Worm (Caenorhabditis elegans): ENCODE measurements around the gene srh-128.

The srh-128 gene

DNA sequence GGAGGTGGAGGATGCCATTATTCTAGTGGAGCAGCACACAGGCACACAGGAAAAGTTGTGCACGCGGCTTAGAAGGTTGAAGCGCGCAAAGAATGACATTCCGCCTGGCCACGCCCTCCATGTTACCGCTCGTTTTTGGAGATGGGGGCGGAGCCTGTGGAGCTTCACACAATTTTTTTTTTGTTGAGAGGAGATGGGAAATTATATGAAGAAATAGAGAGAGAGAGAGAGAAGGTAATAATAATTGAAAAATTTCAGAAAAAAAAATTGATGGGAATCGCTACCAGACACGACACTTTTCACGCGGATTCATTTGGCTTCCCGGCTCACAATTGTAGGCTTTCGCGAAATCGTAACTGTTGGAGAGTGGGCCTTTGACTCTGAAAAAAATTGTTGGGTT is 12.2 kb upstream of the srh-128 start, which contains the start of gene T05A8.3:
T05A8.3 (minus strand) TSS at position 101 of the 400 bp plus-strand sequence.
- TF ChIP-seq unc-39 (tag; optimal IDR thresholded peaks at IDR 0.05) (no peak), crh-2 (tag; optimal IDR thresholded peaks at IDR 0.05) (no peak), Y55F3AM.14 (GFP tag; optimal IDR thresholded peaks at IDR 0.05) (no peak), aly-2 (tag; optimal IDR thresholded peaks at IDR 0.05) (no peak), sma-3 (GFP tag; optimal IDR thresholded peaks at IDR 0.05) (no peak), peb-1 (tag; optimal IDR thresholded peaks at IDR 0.05) (no peak), mab-5 (tag; optimal IDR thresholded peaks at IDR 0.05) (no peak), egl-27 (tag; optimal IDR thresholded peaks at IDR 0.05) (no peak), F13H6.1 (tag; optimal IDR thresholded peaks at IDR 0.05) (no peak), unc-62 (GFP tag; optimal IDR thresholded peaks at IDR 0.05) (no peak), ceh-16 (tag; optimal IDR thresholded peaks at IDR 0.05) (no peak), dmd-4 (tag; optimal IDR thresholded peaks at IDR 0.05) (no peak), alr-1 (tag; optimal IDR thresholded peaks at IDR 0.05) (no peak), lsy-2 (tag; optimal IDR thresholded peaks at IDR 0.05) (no peak), ztf-1 (GFP tag; conservative IDR thresholded peaks at IDR 0.05) (no peak), nhr-11 (tag; optimal IDR thresholded peaks at IDR 0.05) (no peak), nhr-25 (tag; optimal IDR thresholded peaks at IDR 0.05) (no peak), zag-1 (tag; optimal IDR thresholded peaks at IDR 0.05) (no peak), nhr-6 (tag; optimal IDR thresholded peaks at IDR 0.05) (no peak), ceh-82 (tag; optimal IDR thresholded peaks at IDR 0.05) (no peak)

DNA sequence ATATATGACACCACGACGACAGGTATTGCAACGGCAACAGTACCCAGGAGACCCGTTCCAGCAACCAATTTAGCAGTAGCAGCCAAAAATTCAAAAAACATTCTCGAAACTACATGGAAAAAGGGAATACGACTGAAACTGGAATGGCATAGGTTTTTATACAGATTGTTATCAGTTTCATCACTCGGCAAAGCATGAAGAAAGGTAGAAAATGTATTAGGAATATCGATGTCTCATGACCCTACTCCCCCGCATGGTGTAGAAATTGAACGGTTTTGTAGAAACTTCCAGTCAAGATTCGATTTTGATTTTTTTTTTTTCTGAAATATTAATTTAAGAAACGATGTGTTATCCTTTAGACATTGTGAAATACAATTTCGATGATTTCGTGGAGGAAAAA is 5.8 kb upstream of the srh-128 start, which contains the start of gene T05A8.2:
T05A8.2 (minus strand) TSS at position 101 of the 400 bp plus-strand sequence.
- TF ChIP-seq ztf-1 (GFP tag; conservative IDR thresholded peaks at IDR 0.05) (no peak), ZK546.5 (tag; optimal IDR thresholded peaks at IDR 0.05) (no peak), crh-2 (tag; optimal IDR thresholded peaks at IDR 0.05) (no peak), zag-1 (tag; optimal IDR thresholded peaks at IDR 0.05) (no peak), nhr-129 (tag; optimal IDR thresholded peaks at IDR 0.05) (no peak), skn-1 (tag; optimal IDR thresholded peaks at IDR 0.05) (no peak), ztf-11 (tag; optimal IDR thresholded peaks at IDR 0.05) (no peak), nhr-23 (tag; optimal IDR thresholded peaks at IDR 0.05) (no peak), mdl-1 (tag; optimal IDR thresholded peaks at IDR 0.05) (no peak), fos-1 (tag; optimal IDR thresholded peaks at IDR 0.05) (no peak), ztf-4 (tag; optimal IDR thresholded peaks at IDR 0.05) (no peak), F13H6.1 (tag; optimal IDR thresholded peaks at IDR 0.05) (no peak), unc-62 (GFP tag; optimal IDR thresholded peaks at IDR 0.05) (no peak), elt-3 (tag; optimal IDR thresholded peaks at IDR 0.05) (no peak), lsy-2 (tag; optimal IDR thresholded peaks at IDR 0.05) (no peak)

DNA sequence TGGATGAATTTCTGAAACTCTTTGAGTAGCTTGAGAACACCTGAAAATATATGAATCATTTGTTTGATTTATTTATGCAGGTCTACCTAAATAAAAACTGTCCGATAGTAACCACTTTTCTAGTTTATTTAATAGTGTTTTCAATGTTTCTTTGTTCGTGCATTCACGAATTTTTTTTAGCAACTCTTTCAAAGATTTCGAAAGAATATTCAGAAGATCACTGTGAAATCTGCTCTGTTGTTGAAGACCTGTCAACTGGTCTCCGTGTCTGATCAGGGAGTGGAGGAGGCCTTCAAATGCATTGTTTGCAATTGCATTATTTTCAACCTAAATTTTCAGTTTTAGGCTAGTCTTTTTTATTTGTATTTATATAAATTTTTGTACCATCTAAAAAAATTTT is 4.8 kb upstream of the srh-128 start, which contains the start of gene T05A8.1:
T05A8.1 (minus strand) TSS at position 101 of the 400 bp plus-strand sequence.
- TF ChIP-seq sma-3 (GFP tag; optimal IDR thresholded peaks at IDR 0.05) (no peak), lin-13 (GFP tag; optimal IDR thresholded peaks at IDR 0.05) (no peak), nhr-11 (tag; optimal IDR thresholded peaks at IDR 0.05) (no peak), ama-1 (optimal IDR thresholded peaks at IDR 0.05) (no peak), unc-39 (tag; optimal IDR thresholded peaks at IDR 0.05) (no peak), peb-1 (tag; optimal IDR thresholded peaks at IDR 0.05) (no peak), nhr-129 (tag; optimal IDR thresholded peaks at IDR 0.05) (no peak), zag-1 (tag; optimal IDR thresholded peaks at IDR 0.05) (no peak), F13H6.1 (tag; optimal IDR thresholded peaks at IDR 0.05) (no peak), sma-9 (GFP tag; optimal IDR thresholded peaks at IDR 0.05) (no peak), sma-9 (tag; optimal IDR thresholded peaks at IDR 0.05) (no peak), nhr-23 (tag; optimal IDR thresholded peaks at IDR 0.05) (no peak), ztf-4 (tag; optimal IDR thresholded peaks at IDR 0.05) (no peak), fos-1 (tag; optimal IDR thresholded peaks at IDR 0.05) (no peak), egl-27 (tag; optimal IDR thresholded peaks at IDR 0.05) (no peak), skn-1 (tag; optimal IDR thresholded peaks at IDR 0.05) (no peak), elt-1 (tag; optimal IDR thresholded peaks at IDR 0.05) (no peak), ceh-16 (tag; optimal IDR thresholded peaks at IDR 0.05) (no peak)

DNA sequence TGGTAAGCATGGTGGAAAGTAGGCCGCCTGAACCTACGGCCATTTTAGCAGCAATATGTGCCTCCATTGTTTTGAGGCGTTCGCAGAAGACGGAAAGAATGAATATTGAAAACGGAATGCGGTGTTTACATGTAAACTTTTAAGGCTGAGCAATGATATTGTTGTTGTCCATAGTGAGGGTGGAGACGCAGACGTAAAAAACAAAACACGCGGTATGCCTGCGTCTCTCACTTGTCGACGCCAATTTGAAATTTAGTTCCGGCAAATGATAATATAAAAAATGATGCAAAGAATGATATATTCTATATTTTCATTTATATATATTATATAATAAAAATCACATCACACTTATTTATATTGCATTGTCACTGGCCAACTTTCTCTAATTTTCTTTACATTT is 2.8 kb upstream of the srh-128 start, which contains the start of gene Y47G7B.2:
Y47G7B.2 (minus strand) TSS at position 143 of the 400 bp plus-strand sequence.
- TF ChIP-seq nhr-11 (tag; optimal IDR thresholded peaks at IDR 0.05) (no peak), snpc-4 (tag; optimal IDR thresholded peaks at IDR 0.05) (no peak), ama-1 (optimal IDR thresholded peaks at IDR 0.05) (no peak), lin-13 (GFP tag; optimal IDR thresholded peaks at IDR 0.05) (no peak), sma-9 (GFP tag; optimal IDR thresholded peaks at IDR 0.05) (peak; percentile 37), sma-9 (tag; optimal IDR thresholded peaks at IDR 0.05) (no peak), nhr-25 (tag; optimal IDR thresholded peaks at IDR 0.05) (no peak), unc-55 (GFP tag; optimal IDR thresholded peaks at IDR 0.05) (peak; percentile 48), C34F6.9 (tag; optimal IDR thresholded peaks at IDR 0.05) (peak; percentile 13), Y55F3AM.14 (GFP tag; optimal IDR thresholded peaks at IDR 0.05) (no peak), ztf-4 (tag; optimal IDR thresholded peaks at IDR 0.05) (no peak), lin-39 (tag; optimal IDR thresholded peaks at IDR 0.05) (no peak), nhr-129 (tag; optimal IDR thresholded peaks at IDR 0.05) (peak; percentile 45), nhr-77 (tag; optimal IDR thresholded peaks at IDR 0.05) (no peak), zag-1 (tag; optimal IDR thresholded peaks at IDR 0.05) (no peak)

All from whole organism, L2 larva.